Worm (Caenorhabditis elegans): ENCODE measurements around the gene frm-2.
A peak's percentile ranks its signal among the peaks of the same experiment; 100 is the strongest.

The frm-2 gene

ce11 chrIII:5938013-5938412, 43.9 kb downstream of the frm-2 start (continued):
- TF ChIP-seq mab-5 (tag; optimal IDR thresholded peaks at IDR 0.05) (peak; percentile 39), aly-2 (tag; optimal IDR thresholded peaks at IDR 0.05) (no peak), nhr-12 (tag; optimal IDR thresholded peaks at IDR 0.05) (no peak), nhr-25 (tag; optimal IDR thresholded peaks at IDR 0.05) (peak; percentile 95), egl-27 (tag; optimal IDR thresholded peaks at IDR 0.05) (peak; percentile 88), ztf-4 (tag; optimal IDR thresholded peaks at IDR 0.05) (peak; percentile 64), ceh-82 (tag; optimal IDR thresholded peaks at IDR 0.05) (no peak)

ce11 chrIII:5936992-5937391, 44.9 kb downstream of the frm-2 start, which contains the start of gene EGAP1.1:
EGAP1.1 (minus strand) TSS chrIII:5937220.
- TF ChIP-seq C34F6.9 (tag; optimal IDR thresholded peaks at IDR 0.05), result peak; percentile 2
- no peak for TF ChIP-seq ztf-1 (GFP tag; conservative IDR thresholded peaks at IDR 0.05)
- TF ChIP-seq nhr-237 (tag; optimal IDR thresholded peaks at IDR 0.05), result no peak
- no peak for TF ChIP-seq ceh-16 (tag; optimal IDR thresholded peaks at IDR 0.05)

- no peak for TF ChIP-seq sma-9 (GFP tag; optimal IDR thresholded peaks at IDR 0.05)
- no peak for TF ChIP-seq sma-9 (tag; optimal IDR thresholded peaks at IDR 0.05)
- TF ChIP-seq unc-39 (tag; optimal IDR thresholded peaks at IDR 0.05), result no peak
- TF ChIP-seq nhr-6 (tag; optimal IDR thresholded peaks at IDR 0.05), result no peak
- peak in 1 of 2 experiments; percentile 9 for TF ChIP-seq lsy-2 (tag; optimal IDR thresholded peaks at IDR 0.05)
- TF ChIP-seq F13H6.1 (tag; optimal IDR thresholded peaks at IDR 0.05), result peak; percentile 24
- TF ChIP-seq ceh-82 (tag; optimal IDR thresholded peaks at IDR 0.05), result no peak
- no peak for TF ChIP-seq nhr-237 (tag; optimal IDR thresholded peaks at IDR 0.05)
- peak; percentile 40 for TF ChIP-seq C34F6.9 (tag; optimal IDR thresholded peaks at IDR 0.05)
- no peak for TF ChIP-seq nhr-23 (tag; optimal IDR thresholded peaks at IDR 0.05)
- TF ChIP-seq gmeb-1 (tag; optimal IDR thresholded peaks at IDR 0.05), result no peak
- no peak for TF ChIP-seq nhr-25 (tag; optimal IDR thresholded peaks at IDR 0.05)
- TF ChIP-seq ztf-4 (tag; optimal IDR thresholded peaks at IDR 0.05), result no peak
- TF ChIP-seq nhr-77 (tag; optimal IDR thresholded peaks at IDR 0.05), result no peak
- no peak for TF ChIP-seq nhr-21 (tag; optimal IDR thresholded peaks at IDR 0.05)
- TF ChIP-seq Y55F3AM.14 (GFP tag; optimal IDR thresholded peaks at IDR 0.05), result no peak
- TF ChIP-seq elt-3 (tag; optimal IDR thresholded peaks at IDR 0.05), result no peak
These were observed 47.7 kb downstream of the frm-2 start for ce11 chrIII:5934138-5934658.

- TF ChIP-seq nhr-237 (tag; optimal IDR thresholded peaks at IDR 0.05), result no peak
- no peak for TF ChIP-seq mbf-1 (tag; optimal IDR thresholded peaks at IDR 0.05)
- TF ChIP-seq lsy-2 (tag; optimal IDR thresholded peaks at IDR 0.05), result no peak
- TF ChIP-seq lin-13 (GFP tag; optimal IDR thresholded peaks at IDR 0.05), result no peak
- no peak for TF ChIP-seq alr-1 (tag; optimal IDR thresholded peaks at IDR 0.05)
- no peak for TF ChIP-seq ceh-16 (tag; optimal IDR thresholded peaks at IDR 0.05)
- no peak for TF ChIP-seq sma-9 (GFP tag; optimal IDR thresholded peaks at IDR 0.05)
- no peak for TF ChIP-seq sma-9 (tag; optimal IDR thresholded peaks at IDR 0.05)
- TF ChIP-seq ztf-4 (tag; optimal IDR thresholded peaks at IDR 0.05), result no peak
- TF ChIP-seq peb-1 (tag; optimal IDR thresholded peaks at IDR 0.05), result no peak
- no peak for TF ChIP-seq F13H6.1 (tag; optimal IDR thresholded peaks at IDR 0.05)
- no peak for TF ChIP-seq nhr-6 (tag; optimal IDR thresholded peaks at IDR 0.05)
- TF ChIP-seq nhr-25 (tag; optimal IDR thresholded peaks at IDR 0.05), result no peak
- TF ChIP-seq elt-3 (tag; optimal IDR thresholded peaks at IDR 0.05), result no peak
- TF ChIP-seq nhr-21 (tag; optimal IDR thresholded peaks at IDR 0.05), result no peak
- no peak for TF ChIP-seq nhr-10 (tag; optimal IDR thresholded peaks at IDR 0.05)
- TF ChIP-seq ceh-82 (tag; optimal IDR thresholded peaks at IDR 0.05), result no peak
- TF ChIP-seq lin-11 (tag; optimal IDR thresholded peaks at IDR 0.05), result no peak
- TF ChIP-seq dmd-4 (tag; optimal IDR thresholded peaks at IDR 0.05), result no peak
- TF ChIP-seq elt-1 (tag; optimal IDR thresholded peaks at IDR 0.05), result no peak
These were observed 49.1 kb downstream of the frm-2 start, which contains the start of gene zmp-1 for ce11 chrIII:5932853-5933252. zmp-1 (minus strand) TSS chrIII:5932953.

- TF ChIP-seq unc-39 (tag; optimal IDR thresholded peaks at IDR 0.05), result no peak
- peak; percentile 31 for TF ChIP-seq nhr-129 (tag; optimal IDR thresholded peaks at IDR 0.05)
- TF ChIP-seq F13H6.1 (tag; optimal IDR thresholded peaks at IDR 0.05), result peak; percentile 32
These were observed 50.4 kb downstream of the frm-2 start, which contains the start of gene EGAP1.5 for ce11 chrIII:5931433-5931994. EGAP1.5 (plus strand) TSS chrIII:5931721.

- no peak for TF ChIP-seq nhr-23 (tag; optimal IDR thresholded peaks at IDR 0.05)
- peak in 1 of 2 experiments; percentile 40 for TF ChIP-seq lsy-2 (tag; optimal IDR thresholded peaks at IDR 0.05)
- peak; percentile 24 for TF ChIP-seq F13H6.1 (tag; optimal IDR thresholded peaks at IDR 0.05)
- TF ChIP-seq lin-39 (tag; optimal IDR thresholded peaks at IDR 0.05), result no peak
- TF ChIP-seq elt-1 (tag; optimal IDR thresholded peaks at IDR 0.05), result no peak
- no peak for TF ChIP-seq C34F6.9 (tag; optimal IDR thresholded peaks at IDR 0.05)
- TF ChIP-seq nhr-129 (tag; optimal IDR thresholded peaks at IDR 0.05), result peak; percentile 17
- TF ChIP-seq sma-9 (GFP tag; optimal IDR thresholded peaks at IDR 0.05), result peak; percentile 33
- TF ChIP-seq sma-9 (tag; optimal IDR thresholded peaks at IDR 0.05), result no peak
These were observed 51.3 kb downstream of the frm-2 start for ce11 chrIII:5930659-5931058.

Measured in whole organism, L2 larva.